Worm (Caenorhabditis elegans): ENCODE data around the gene eif-2D.

Gene eif-2D

ce11 chrII:5660155-5660554 is 31.4 kb upstream of the eif-2D start:
- no peak for TF ChIP-seq T22C8.4 (GFP tag; IDR thresholded peaks at IDR 0.05)
- no peak for TF ChIP-seq ztf-23 (GFP tag; IDR thresholded peaks at IDR 0.05)
- TF ChIP-seq flt-1 (GFP tag; IDR thresholded peaks at IDR 0.05), result no peak
- no peak for TF ChIP-seq cog-1 (tag; optimal IDR thresholded peaks at IDR 0.05)
- no peak for TF ChIP-seq klf-2 (GFP tag; conservative IDR thresholded peaks at IDR 0.05)
- TF ChIP-seq med-1 (GFP tag; optimal IDR thresholded peaks at IDR 0.05; ENCODE audit: insufficient read depth), result no peak
- no peak for TF ChIP-seq ref-1 (GFP tag; conservative IDR thresholded peaks at IDR 0.05)
- TF ChIP-seq ztf-29 (GFP tag; IDR thresholded peaks at IDR 0.05), result no peak
- no peak for TF ChIP-seq tab-1 (GFP tag; IDR thresholded peaks at IDR 0.05)

- TF ChIP-seq med-1 (GFP tag; optimal IDR thresholded peaks at IDR 0.05; ENCODE audit: insufficient read depth) (peak; percentile 56), klf-2 (GFP tag; conservative IDR thresholded peaks at IDR 0.05) (peak; percentile 48; the same call in 1 of the 2 replicates), cog-1 (tag; optimal IDR thresholded peaks at IDR 0.05) (peak; percentile 18), flt-1 (GFP tag; IDR thresholded peaks at IDR 0.05) (peak; percentile 86), ref-1 (GFP tag; conservative IDR thresholded peaks at IDR 0.05) (0 out of 2 replicates have a peak, but pooled peaks have one; percentile 7), tab-1 (GFP tag; IDR thresholded peaks at IDR 0.05) (peak; percentile 76), ztf-29 (GFP tag; IDR thresholded peaks at IDR 0.05) (peak; percentile 61; the same call in 1 of the 2 replicates), T22C8.4 (GFP tag; IDR thresholded peaks at IDR 0.05) (peak; percentile 78), ztf-23 (GFP tag; IDR thresholded peaks at IDR 0.05) (peak; percentile 80)
Observed at ce11 chrII:5660736-5661734, 30.5 kb upstream of the eif-2D start, which contains the start of the genes ift-43 and mdt-26. ift-43 (minus strand) TSS chrII:5660786. mdt-26 (plus strand) TSS chrII:5661181.

DNA sequence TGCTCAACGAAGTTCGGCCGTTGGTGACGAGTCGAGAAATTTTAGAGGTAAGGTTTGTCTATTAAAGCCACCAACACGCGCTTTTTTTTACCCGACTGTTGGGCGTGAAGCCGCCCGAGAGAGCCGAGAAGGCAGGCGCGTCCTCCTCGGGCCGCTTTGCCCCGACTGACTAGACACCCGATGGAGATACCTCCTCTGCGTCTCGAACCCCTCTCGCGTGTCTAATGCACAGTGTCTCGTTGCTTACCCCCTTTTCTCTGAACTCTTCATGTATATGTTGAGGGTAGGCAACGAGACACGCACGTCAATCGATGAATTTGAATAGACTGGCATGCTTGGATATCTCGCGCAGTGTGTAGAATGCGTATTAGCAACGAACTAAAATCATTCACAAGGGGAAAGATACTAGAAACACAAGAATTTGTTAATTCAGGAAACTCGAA is 29.8 kb upstream of the eif-2D start:
- TF ChIP-seq ref-1 (GFP tag; conservative IDR thresholded peaks at IDR 0.05) (peak; percentile 66), klf-2 (GFP tag; conservative IDR thresholded peaks at IDR 0.05) (peak; percentile 73), flt-1 (GFP tag; IDR thresholded peaks at IDR 0.05) (peak; percentile 95), med-1 (GFP tag; optimal IDR thresholded peaks at IDR 0.05; ENCODE audit: insufficient read depth) (no peak), ztf-29 (GFP tag; IDR thresholded peaks at IDR 0.05) (peak; percentile 95), ztf-23 (GFP tag; IDR thresholded peaks at IDR 0.05) (peak; percentile 91), cog-1 (tag; optimal IDR thresholded peaks at IDR 0.05) (peak; percentile 75), T22C8.4 (GFP tag; IDR thresholded peaks at IDR 0.05) (peak; percentile 86), tab-1 (GFP tag; IDR thresholded peaks at IDR 0.05) (peak; percentile 85)

DNA sequence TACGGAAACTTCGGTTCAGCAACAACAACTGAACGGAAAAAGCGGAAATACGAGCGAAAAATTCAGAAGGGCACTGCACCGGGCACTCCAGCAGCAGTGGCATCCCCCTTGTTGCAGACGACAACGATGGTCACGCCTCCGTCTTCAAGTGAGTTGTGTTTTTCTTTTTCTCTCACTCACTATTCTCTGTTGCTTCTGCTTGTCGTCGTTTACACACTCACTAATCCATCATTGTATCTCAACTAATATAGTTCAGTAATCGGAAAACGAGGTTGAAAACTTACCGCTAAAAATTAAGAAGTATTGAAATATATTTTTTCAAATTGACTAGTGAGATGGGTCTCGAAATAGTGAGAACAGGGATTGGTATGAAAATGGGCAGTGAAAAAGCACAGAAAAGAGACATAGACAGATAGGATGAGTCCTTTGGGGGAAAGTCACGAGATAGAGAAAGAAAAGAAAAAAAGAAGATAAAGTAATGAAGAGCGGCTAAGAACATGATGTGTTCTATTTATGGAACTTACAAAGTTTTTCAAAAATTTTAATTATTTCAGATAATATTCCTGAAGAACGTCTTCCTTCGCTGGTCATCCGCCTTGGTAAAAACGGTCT is 28.2 kb upstream of the eif-2D start:
- TF ChIP-seq cog-1 (tag; optimal IDR thresholded peaks at IDR 0.05) (no peak), T22C8.4 (GFP tag; IDR thresholded peaks at IDR 0.05) (no peak), med-1 (GFP tag; optimal IDR thresholded peaks at IDR 0.05; ENCODE audit: insufficient read depth) (no peak), ref-1 (GFP tag; conservative IDR thresholded peaks at IDR 0.05) (no peak), flt-1 (GFP tag; IDR thresholded peaks at IDR 0.05) (no peak), tab-1 (GFP tag; IDR thresholded peaks at IDR 0.05) (no peak), klf-2 (GFP tag; conservative IDR thresholded peaks at IDR 0.05) (no peak), ztf-29 (GFP tag; IDR thresholded peaks at IDR 0.05) (no peak), ztf-23 (GFP tag; IDR thresholded peaks at IDR 0.05) (no peak)

DNA sequence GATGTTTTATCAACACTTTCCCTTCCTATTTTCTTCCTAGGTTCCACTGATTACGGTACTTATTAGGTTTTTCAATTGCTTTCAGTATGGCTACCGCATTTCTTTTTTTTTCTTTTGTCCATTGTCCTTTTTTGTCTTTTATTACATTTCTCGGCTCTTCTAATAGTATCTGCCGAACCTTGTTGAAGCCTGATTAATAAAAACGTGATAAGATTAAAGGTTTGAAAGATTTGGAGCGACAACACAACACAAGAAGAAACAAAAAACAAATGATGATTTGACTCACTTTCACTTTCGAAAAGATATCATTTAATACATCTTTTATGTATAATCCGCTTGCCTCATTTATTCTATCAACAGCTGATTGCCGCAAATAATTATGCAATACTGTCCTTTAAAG is 26.5 kb upstream of the eif-2D start, which contains the start of gene C25H3.15:
Gene C25H3.15, plus strand, starts transcription at position 301 of the 400 bp plus-strand sequence.
- TF ChIP-seq med-1 (GFP tag; optimal IDR thresholded peaks at IDR 0.05; ENCODE audit: insufficient read depth) (no peak), ztf-23 (GFP tag; IDR thresholded peaks at IDR 0.05) (no peak), flt-1 (GFP tag; IDR thresholded peaks at IDR 0.05) (no peak), klf-2 (GFP tag; conservative IDR thresholded peaks at IDR 0.05) (no peak), T22C8.4 (GFP tag; IDR thresholded peaks at IDR 0.05) (no peak), ztf-29 (GFP tag; IDR thresholded peaks at IDR 0.05) (no peak), ref-1 (GFP tag; conservative IDR thresholded peaks at IDR 0.05) (no peak), cog-1 (tag; optimal IDR thresholded peaks at IDR 0.05) (no peak), tab-1 (GFP tag; IDR thresholded peaks at IDR 0.05) (no peak)

DNA sequence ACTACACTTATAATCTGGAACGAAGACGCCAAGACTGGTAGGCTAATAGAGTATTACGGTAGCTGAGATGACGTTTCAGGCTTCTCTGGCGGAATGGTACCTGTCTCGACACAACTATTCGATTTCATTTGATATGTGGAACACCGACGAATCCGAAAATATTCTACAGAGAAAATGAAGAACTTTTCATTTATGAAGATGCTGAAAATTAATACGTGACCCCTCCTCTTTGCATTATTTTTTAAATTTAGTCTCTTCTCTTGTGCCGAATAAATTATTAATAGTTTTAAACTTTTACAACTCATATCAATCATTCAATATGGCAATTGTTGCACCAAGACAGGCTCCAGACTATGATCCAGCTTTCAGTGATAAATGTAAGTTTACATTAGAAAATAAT is 25.5 kb upstream of the eif-2D start, which contains the start of gene C25H3.16:
Gene C25H3.16, plus strand, starts transcription at position 301 of the 400 bp plus-strand sequence.
- TF ChIP-seq ztf-29 (GFP tag; IDR thresholded peaks at IDR 0.05) (no peak), T22C8.4 (GFP tag; IDR thresholded peaks at IDR 0.05) (no peak), ztf-23 (GFP tag; IDR thresholded peaks at IDR 0.05) (no peak), cog-1 (tag; optimal IDR thresholded peaks at IDR 0.05) (no peak), ref-1 (GFP tag; conservative IDR thresholded peaks at IDR 0.05) (no peak), flt-1 (GFP tag; IDR thresholded peaks at IDR 0.05) (no peak), tab-1 (GFP tag; IDR thresholded peaks at IDR 0.05) (no peak), med-1 (GFP tag; optimal IDR thresholded peaks at IDR 0.05; ENCODE audit: insufficient read depth) (no peak), klf-2 (GFP tag; conservative IDR thresholded peaks at IDR 0.05) (no peak)

DNA sequence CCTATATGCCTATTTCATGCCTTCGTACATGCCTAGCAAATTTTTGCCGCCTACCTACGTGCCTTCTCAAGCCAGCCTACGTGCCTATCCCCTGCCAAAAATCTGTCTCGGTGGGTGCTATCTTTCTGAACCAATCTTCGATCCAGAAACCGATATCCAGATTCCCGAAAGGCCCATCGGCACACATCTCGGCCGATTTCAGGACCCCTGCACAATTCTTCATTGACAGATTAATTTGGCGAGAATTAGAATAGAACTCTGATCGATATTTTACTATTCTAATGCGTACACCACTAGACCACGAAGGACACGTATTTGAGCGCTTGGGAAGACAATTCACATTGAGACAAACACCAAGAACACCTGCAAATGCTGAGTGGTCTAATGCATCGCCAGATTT is 24.0 kb upstream of the eif-2D start:
- TF ChIP-seq flt-1 (GFP tag; IDR thresholded peaks at IDR 0.05) (peak; percentile 74; the same call in 1 of the 2 replicates), ztf-23 (GFP tag; IDR thresholded peaks at IDR 0.05) (no peak)

- TF ChIP-seq med-1 (GFP tag; optimal IDR thresholded peaks at IDR 0.05; ENCODE audit: insufficient read depth) (no peak), ztf-29 (GFP tag; IDR thresholded peaks at IDR 0.05) (no peak), klf-2 (GFP tag; conservative IDR thresholded peaks at IDR 0.05) (no peak), flt-1 (GFP tag; IDR thresholded peaks at IDR 0.05) (no peak), T22C8.4 (GFP tag; IDR thresholded peaks at IDR 0.05) (no peak), tab-1 (GFP tag; IDR thresholded peaks at IDR 0.05) (no peak)
Observed at ce11 chrII:5668830-5669229, 22.7 kb upstream of the eif-2D start, which contains the start of gene C25H3.7. C25H3.7 (minus strand) TSS chrII:5668930.

- TF ChIP-seq ztf-29 (GFP tag; IDR thresholded peaks at IDR 0.05), result no peak
- TF ChIP-seq med-1 (GFP tag; optimal IDR thresholded peaks at IDR 0.05; ENCODE audit: insufficient read depth), result no peak
- TF ChIP-seq ztf-23 (GFP tag; IDR thresholded peaks at IDR 0.05), result no peak
- TF ChIP-seq cog-1 (tag; optimal IDR thresholded peaks at IDR 0.05), result no peak
- no peak for TF ChIP-seq tab-1 (GFP tag; IDR thresholded peaks at IDR 0.05)
- no peak for TF ChIP-seq T22C8.4 (GFP tag; IDR thresholded peaks at IDR 0.05)
- TF ChIP-seq flt-1 (GFP tag; IDR thresholded peaks at IDR 0.05), result no peak
- TF ChIP-seq klf-2 (GFP tag; conservative IDR thresholded peaks at IDR 0.05), result no peak
- no peak for TF ChIP-seq ref-1 (GFP tag; conservative IDR thresholded peaks at IDR 0.05)
Observed at ce11 chrII:5669580-5669979, 21.9 kb upstream of the eif-2D start, which contains the start of gene C25H3.17. C25H3.17 (minus strand) TSS chrII:5669680.
